Worm (Caenorhabditis elegans) whole organism, L4/young adult: ENCODE results near the gene eif-3.D.

Experiments
- dao-5 ChIP-seq: sonication (generic microtip); optimal IDR thresholded peaks from 2 replicates; lab custom pipeline; 2016; ENCODE audit warnings: missing genotype, missing genetic modification characterization, moderate library complexity, missing compliant biosample characterization
- him-1 ChIP-seq: sonication (generic microtip); optimal IDR thresholded peaks from 2 replicates; lab custom pipeline; 2016; ENCODE audit warnings: missing genotype, missing genetic modification reagents, missing genetic modification characterization, missing compliant biosample characterization

ce11 chrIII:8934378-8934777, 37.0 kb downstream of the eif-3.D start:
- TF ChIP-seq him-1 (tag; lab: Kevin White, UChicago) (no peak), dao-5 (no peak)
